Fruit fly (Drosophila melanogaster): Measurements from ENCODE around the gene CG17744.

- TF ChIP-seq acj6 (GFP tag; optimal IDR thresholded peaks at IDR 0.05) (no peak), Gug (GFP tag; IDR thresholded peaks at IDR 0.05) (no peak), CG10631 (GFP tag; optimal IDR thresholded peaks at IDR 0.05) (no peak), fd59A (GFP tag; optimal IDR thresholded peaks at IDR 0.05) (no peak), CG11762 (GFP tag; optimal IDR thresholded peaks at IDR 0.05; ENCODE audit: insufficient read depth) (no peak), spab (GFP tag; optimal IDR thresholded peaks at IDR 0.05) (no peak), dsx (GFP tag; optimal IDR thresholded peaks at IDR 0.05; ENCODE audit: poor library complexity, severe bottlenecking) (no peak)
Measured at dm6 chr3L:6990288-6990687, 36.3 kb downstream of the CG17744 start, which contains the start of gene bin.

Data from whole organism, prepupa.